Fruit fly (Drosophila melanogaster): ENCODE results near the gene PLCXD.

The PLCXD gene

dm6 chr2L:12006397-12007330 is 42.6 kb upstream of the PLCXD start:
- TF ChIP-seq Hr83 (GFP tag; optimal IDR thresholded peaks at IDR 0.05; ENCODE audit: poor library complexity, severe bottlenecking) (peak; percentile 78), CrebA (GFP tag; optimal IDR thresholded peaks at IDR 0.05; ENCODE audit: borderline replicate concordance) (no peak), brk (GFP tag; optimal IDR thresholded peaks at IDR 0.05) (no peak), foxo (GFP tag; optimal IDR thresholded peaks at IDR 0.05) (peak; percentile 62 to 88), N (GFP tag; optimal IDR thresholded peaks at IDR 0.05) (no peak), Hnf4 (GFP tag; optimal IDR thresholded peaks at IDR 0.05) (no peak), sage (GFP tag; optimal IDR thresholded peaks at IDR 0.05) (peak; percentile 77), Dif (GFP tag; optimal IDR thresholded peaks at IDR 0.05; ENCODE audit: partially characterized antibody) (no peak), Jra (GFP tag; optimal IDR thresholded peaks at IDR 0.05) (no peak), sv (GFP tag; optimal IDR thresholded peaks at IDR 0.05) (peak; percentile 88), rgr (GFP tag; optimal IDR thresholded peaks at IDR 0.05) (peak; percentile 83), Hr78 (GFP tag; optimal IDR thresholded peaks at IDR 0.05) (no peak), Myc (optimal IDR thresholded peaks at IDR 0.05) (no peak), Sp1 (GFP tag; optimal IDR thresholded peaks at IDR 0.05) (peak; percentile 97), woc (GFP tag; optimal IDR thresholded peaks at IDR 0.05) (peak; percentile 93), fru (GFP tag; optimal IDR thresholded peaks at IDR 0.05) (peak; percentile 83), Vsx2 (GFP tag; optimal IDR thresholded peaks at IDR 0.05; ENCODE audit: partially characterized antibody) (no peak), ey (GFP tag; optimal IDR thresholded peaks at IDR 0.05) (peak; percentile 54), CG32264 (GFP tag; optimal IDR thresholded peaks at IDR 0.05) (peak; percentile 46), tai (GFP tag; optimal IDR thresholded peaks at IDR 0.05) (no peak), GATAd (GFP tag; optimal IDR thresholded peaks at IDR 0.05) (no peak), pan (optimal IDR thresholded peaks at IDR 0.05) (no peak), h (GFP tag; optimal IDR thresholded peaks at IDR 0.05) (peak; percentile 64), dmrt93B (GFP tag; optimal IDR thresholded peaks at IDR 0.05) (peak; percentile 86), usp (GFP tag; optimal IDR thresholded peaks at IDR 0.05) (no peak), br (GFP tag; optimal IDR thresholded peaks at IDR 0.05) (peak; percentile 57), Abd-B (GFP tag; optimal IDR thresholded peaks at IDR 0.05) (no peak), dl (GFP tag; optimal IDR thresholded peaks at IDR 0.05; ENCODE audit: insufficient read depth in 1 of 2, partially characterized antibody in 2 of 2) (peak; percentile 56 to 70), Rel (GFP tag; optimal IDR thresholded peaks at IDR 0.05) (no peak), Rel (tag; optimal IDR thresholded peaks at IDR 0.05) (peak; percentile 87), HLH106 (tag; optimal IDR thresholded peaks at IDR 0.05) (peak; percentile 95), CG9705 (GFP tag; optimal IDR thresholded peaks at IDR 0.05) (peak; percentile 87), dsf (GFP tag; optimal IDR thresholded peaks at IDR 0.05; ENCODE audit: borderline replicate concordance) (no peak), jim (GFP tag; optimal IDR thresholded peaks at IDR 0.05) (peak; percentile 70), Dfd (GFP tag; optimal IDR thresholded peaks at IDR 0.05) (peak; percentile 30), Mio (GFP tag; optimal IDR thresholded peaks at IDR 0.05) (no peak), psq (GFP tag; optimal IDR thresholded peaks at IDR 0.05) (peak; percentile 88), lola (GFP tag; optimal IDR thresholded peaks at IDR 0.05) (no peak), OdsH (GFP tag; optimal IDR thresholded peaks at IDR 0.05) (peak; percentile 86)

dm6 chr2L:12007331-12007791 is 41.9 kb upstream of the PLCXD start:
- TF ChIP-seq Myc (optimal IDR thresholded peaks at IDR 0.05) (no peak), rgr (GFP tag; optimal IDR thresholded peaks at IDR 0.05) (peak; percentile 45), Mio (GFP tag; optimal IDR thresholded peaks at IDR 0.05) (no peak), Dfd (GFP tag; optimal IDR thresholded peaks at IDR 0.05) (no peak), dl (GFP tag; optimal IDR thresholded peaks at IDR 0.05; ENCODE audit: insufficient read depth in 1 of 2, partially characterized antibody in 2 of 2) (peak; percentile 78 to 87), CG9705 (GFP tag; optimal IDR thresholded peaks at IDR 0.05) (peak; percentile 3), foxo (GFP tag; optimal IDR thresholded peaks at IDR 0.05) (no peak), fru (GFP tag; optimal IDR thresholded peaks at IDR 0.05) (peak; percentile 56), sv (GFP tag; optimal IDR thresholded peaks at IDR 0.05) (no peak), Dif (GFP tag; optimal IDR thresholded peaks at IDR 0.05; ENCODE audit: partially characterized antibody) (no peak), sage (GFP tag; optimal IDR thresholded peaks at IDR 0.05) (no peak), Jra (GFP tag; optimal IDR thresholded peaks at IDR 0.05) (peak; percentile 86), Hnf4 (GFP tag; optimal IDR thresholded peaks at IDR 0.05) (peak; percentile 45), Hr83 (GFP tag; optimal IDR thresholded peaks at IDR 0.05; ENCODE audit: poor library complexity, severe bottlenecking) (peak; percentile 88), N (GFP tag; optimal IDR thresholded peaks at IDR 0.05) (no peak), brk (GFP tag; optimal IDR thresholded peaks at IDR 0.05) (no peak), OdsH (GFP tag; optimal IDR thresholded peaks at IDR 0.05) (no peak), usp (GFP tag; optimal IDR thresholded peaks at IDR 0.05) (no peak), lola (GFP tag; optimal IDR thresholded peaks at IDR 0.05) (no peak), Abd-B (GFP tag; optimal IDR thresholded peaks at IDR 0.05) (no peak), psq (GFP tag; optimal IDR thresholded peaks at IDR 0.05) (no peak), Hr78 (GFP tag; optimal IDR thresholded peaks at IDR 0.05) (no peak), Vsx2 (GFP tag; optimal IDR thresholded peaks at IDR 0.05; ENCODE audit: partially characterized antibody) (no peak), dsf (GFP tag; optimal IDR thresholded peaks at IDR 0.05; ENCODE audit: borderline replicate concordance) (no peak), Rel (GFP tag; optimal IDR thresholded peaks at IDR 0.05) (no peak), Rel (tag; optimal IDR thresholded peaks at IDR 0.05) (peak; percentile 96), ey (GFP tag; optimal IDR thresholded peaks at IDR 0.05) (peak; percentile 48), GATAd (GFP tag; optimal IDR thresholded peaks at IDR 0.05) (no peak), br (GFP tag; optimal IDR thresholded peaks at IDR 0.05) (peak; percentile 76), Sp1 (GFP tag; optimal IDR thresholded peaks at IDR 0.05) (peak; percentile 76), h (GFP tag; optimal IDR thresholded peaks at IDR 0.05) (peak; percentile 86), woc (GFP tag; optimal IDR thresholded peaks at IDR 0.05) (no peak), CG32264 (GFP tag; optimal IDR thresholded peaks at IDR 0.05) (no peak), jim (GFP tag; optimal IDR thresholded peaks at IDR 0.05) (no peak), HLH106 (tag; optimal IDR thresholded peaks at IDR 0.05) (peak; percentile 51), tai (GFP tag; optimal IDR thresholded peaks at IDR 0.05) (no peak), pan (optimal IDR thresholded peaks at IDR 0.05) (no peak), CrebA (GFP tag; optimal IDR thresholded peaks at IDR 0.05; ENCODE audit: borderline replicate concordance) (no peak), dmrt93B (GFP tag; optimal IDR thresholded peaks at IDR 0.05) (peak; percentile 12)

Data from whole organism, wandering third instar larva.